Fruit fly (Drosophila melanogaster) whole organism, embryonic: ENCODE results near the gene CG10132.

Experiments used
- BtbVII ChIP-seq: fragments of 200-800 bp; sonication (Bioruptor generic); optimal IDR thresholded peaks from 3 replicates; lab custom pipeline; 2017; ENCODE audit warnings: missing biosample characterization, mild to moderate bottlenecking, missing genetic modification characterization
- Bteb2 ChIP-seq: fragments of 200-800 bp; sonication (Bioruptor generic); optimal IDR thresholded peaks from 2 replicates; lab custom pipeline; 2016; ENCODE audit warnings: missing biosample characterization, missing genetic modification characterization
- CG11398 ChIP-seq: fragments of 200-800 bp; sonication (Bioruptor generic); optimal IDR thresholded peaks from 2 replicates; lab custom pipeline; 2016; ENCODE audit warnings: missing biosample characterization, missing genetic modification characterization
- CG13624 ChIP-seq: fragments of 200-800 bp; sonication (Bioruptor generic); optimal IDR thresholded peaks from 2 replicates; lab custom pipeline; 2016; ENCODE audit warnings: missing biosample characterization, missing genetic modification characterization
- CG13894 ChIP-seq: fragments of 200-800 bp; sonication (Bioruptor generic); optimal IDR thresholded peaks from 3 replicates; lab custom pipeline; 2018; ENCODE audit warnings: missing biosample characterization, mild to moderate bottlenecking, missing genetic modification characterization, moderate library complexity
- CG1647 ChIP-seq: fragments of 200-800 bp; sonication (Bioruptor generic); optimal IDR thresholded peaks from 3 replicates; lab custom pipeline; 2016; ENCODE audit warnings: missing biosample characterization, missing genetic modification characterization
- CG16779 ChIP-seq: fragments of 200-800 bp; sonication (Bioruptor generic); IDR thresholded peaks from 2 replicates; pipeline ENCODE4 v1.3.6; 2022; ENCODE audit warnings: missing biosample characterization, missing genetic modification characterization
- CG2712 ChIP-seq: fragments of 200-800 bp; optimal IDR thresholded peaks from 3 replicates; lab custom pipeline; 2019; ENCODE audit warnings: missing biosample characterization, mild to moderate bottlenecking, missing genetic modification characterization, moderate library complexity
- CG30403 ChIP-seq: fragments of 200-800 bp; sonication (Bioruptor generic); optimal IDR thresholded peaks from 3 replicates; lab custom pipeline; 2016; ENCODE audit warnings: missing biosample characterization, missing genetic modification characterization
- CG32772 ChIP-seq: fragments of 200-800 bp; sonication (Bioruptor generic); IDR thresholded peaks from 2 replicates; pipeline ENCODE4 v1.3.6; 2022; ENCODE audit warnings: missing biosample characterization, missing genetic modification characterization
- CG3281 ChIP-seq: fragments of 200-800 bp; sonication (Bioruptor generic); optimal IDR thresholded peaks from 3 replicates; lab custom pipeline; 2017; ENCODE audit warnings: missing biosample characterization, mild to moderate bottlenecking, missing genetic modification characterization
- CG4617 ChIP-seq: fragments of 200-800 bp; sonication (Bioruptor generic); optimal IDR thresholded peaks from 3 replicates; lab custom pipeline; 2016; ENCODE audit warnings: missing biosample characterization, missing genetic modification characterization, borderline replicate concordance
- CG6791 ChIP-seq: fragments of 200-800 bp; sonication (Bioruptor generic); IDR thresholded peaks from 3 replicates; pipeline ENCODE4 v1.3.6; 2022; ENCODE audit warnings: missing biosample characterization, missing genetic modification characterization; ENCODE audit not compliant: partially characterized antibody
- CG7963 ChIP-seq: fragments of 200-800 bp; sonication (Bioruptor generic); IDR thresholded peaks from 3 replicates; pipeline ENCODE4 v1.3.6; 2022; ENCODE audit warnings: missing biosample characterization, missing genetic modification characterization; ENCODE audit not compliant: partially characterized antibody
- CG8290 ChIP-seq, 3 experiments: fragments of 200-800 bp; sonication (Bioruptor generic); optimal IDR thresholded peaks; 2 replicates each; lab custom pipeline; 2016 to 2019; ENCODE audit warnings: missing biosample characterization in 3 of 3, missing genetic modification characterization in 3 of 3, mild to moderate bottlenecking in 2 of 3, moderate library complexity in 1 of 3
- CG9609 ChIP-seq: fragments of 200-800 bp; sonication (Bioruptor generic); optimal IDR thresholded peaks from 3 replicates; lab custom pipeline; 2016; ENCODE audit warnings: missing biosample characterization, missing genetic modification characterization
- CG9727 ChIP-seq: fragments of 200-800 bp; sonication (Bioruptor generic); optimal IDR thresholded peaks from 3 replicates; lab custom pipeline; 2017; ENCODE audit warnings: missing biosample characterization, mild to moderate bottlenecking, missing genetic modification characterization
- Dad ChIP-seq: fragments of 200-800 bp; sonication (Bioruptor generic); optimal IDR thresholded peaks from 3 replicates; lab custom pipeline; 2016; ENCODE audit warnings: missing biosample characterization, missing genetic modification characterization
- Dek ChIP-seq: fragments of 200-800 bp; sonication (Bioruptor generic); optimal IDR thresholded peaks from 3 replicates; lab custom pipeline; 2019; ENCODE audit warnings: missing biosample characterization, mild to moderate bottlenecking, missing genetic modification characterization, moderate library complexity
- Dip3 ChIP-seq: fragments of 200-800 bp; sonication (Bioruptor generic); optimal IDR thresholded peaks from 3 replicates; lab custom pipeline; 2016; ENCODE audit warnings: missing biosample characterization, missing genetic modification characterization
- Dref ChIP-seq: fragments of 200-800 bp; sonication (Bioruptor generic); IDR thresholded peaks from 2 replicates; pipeline ENCODE4 v1.3.6; 2022; ENCODE audit warnings: missing biosample characterization, missing genetic modification characterization
- E2f1 ChIP-seq: fragments of 200-800 bp; sonication (Bioruptor generic); IDR thresholded peaks from 2 replicates; pipeline ENCODE4 v1.3.6; 2022; ENCODE audit warnings: missing biosample characterization, missing genetic modification characterization
- Hey ChIP-seq: fragments of 200-800 bp; sonication (Bioruptor generic); optimal IDR thresholded peaks from 3 replicates; lab custom pipeline; 2018; ENCODE audit warnings: missing biosample characterization, mild to moderate bottlenecking, missing genetic modification characterization
- HmgZ ChIP-seq: fragments of 200-800 bp; sonication (Bioruptor generic); optimal IDR thresholded peaks from 2 replicates; lab custom pipeline; 2018; ENCODE audit warnings: missing biosample characterization, mild to moderate bottlenecking, missing genetic modification characterization
- Hr3 ChIP-seq: fragments of 200-800 bp; sonication (Bioruptor generic); optimal IDR thresholded peaks from 3 replicates; lab custom pipeline; 2016; ENCODE audit warnings: missing biosample characterization, missing genetic modification characterization
- Lhr ChIP-seq: fragments of 200-800 bp; sonication (Bioruptor generic); optimal IDR thresholded peaks from 3 replicates; lab custom pipeline; 2017; ENCODE audit warnings: mild to moderate bottlenecking, missing biosample characterization, missing genetic modification reagents, missing genetic modification characterization
- MTF-1 ChIP-seq: fragments of 200-800 bp; sonication (Bioruptor generic); optimal IDR thresholded peaks from 2 replicates; lab custom pipeline; 2018; ENCODE audit warnings: missing biosample characterization, mild to moderate bottlenecking, missing genetic modification characterization, borderline replicate concordance
- Mad ChIP-seq: fragments of 200-800 bp; sonication (Bioruptor generic); optimal IDR thresholded peaks from 2 replicates; lab custom pipeline; 2016; ENCODE audit warnings: missing biosample characterization, missing genetic modification characterization
- Meics ChIP-seq: fragments of 200-800 bp; sonication (Bioruptor generic); optimal IDR thresholded peaks from 2 replicates; lab custom pipeline; 2017; ENCODE audit warnings: missing biosample characterization, mild to moderate bottlenecking, missing genetic modification characterization
- Sry-β ChIP-seq: fragments of 200-800 bp; sonication (Bioruptor generic); optimal IDR thresholded peaks from 2 replicates; lab custom pipeline; 2018; ENCODE audit warnings: missing biosample characterization, mild to moderate bottlenecking, missing genetic modification characterization, moderate library complexity
- Xbp1 ChIP-seq: fragments of 200-800 bp; sonication (Bioruptor generic); optimal IDR thresholded peaks from 3 replicates; lab custom pipeline; 2016; ENCODE audit warnings: missing biosample characterization, mild to moderate bottlenecking, missing genetic modification characterization
- Xrp1 ChIP-seq: fragments of 200-800 bp; sonication (Bioruptor generic); IDR thresholded peaks from 2 replicates; pipeline ENCODE4 v1.3.6; 2022; ENCODE audit warnings: missing biosample characterization, missing genetic modification characterization
- crp ChIP-seq, 2 experiments: fragments of 200-800 bp; sonication (Bioruptor generic); optimal IDR thresholded peaks; 2 replicates in 1 of 2; 3 replicates in 1 of 2; lab custom pipeline; 2017; ENCODE audit warnings: missing biosample characterization in 2 of 2, missing genetic modification characterization in 2 of 2, mild to moderate bottlenecking in 1 of 2, moderate library complexity in 1 of 2
- dan ChIP-seq: fragments of 200-800 bp; sonication (Bioruptor generic); IDR thresholded peaks from 2 replicates; pipeline ENCODE4 v1.3.6; 2022; ENCODE audit warnings: missing biosample characterization, missing genetic modification characterization
- dmrt11E ChIP-seq: fragments of 200-800 bp; sonication (Bioruptor generic); optimal IDR thresholded peaks from 3 replicates; lab custom pipeline; 2018; ENCODE audit warnings: missing biosample characterization, mild to moderate bottlenecking, missing genetic modification characterization, moderate library complexity
- dmrt99B ChIP-seq: fragments of 200-800 bp; sonication (Bioruptor generic); optimal IDR thresholded peaks from 2 replicates; lab custom pipeline; 2018; ENCODE audit warnings: missing biosample characterization, mild to moderate bottlenecking, missing genetic modification characterization, moderate library complexity
- fd96Cb ChIP-seq: fragments of 200-800 bp; sonication (Bioruptor generic); optimal IDR thresholded peaks from 2 replicates; lab custom pipeline; 2018; ENCODE audit warnings: missing biosample characterization, mild to moderate bottlenecking, missing genetic modification characterization, moderate library complexity
- gsb ChIP-seq: fragments of 200-800 bp; sonication (Bioruptor generic); IDR thresholded peaks from 2 replicates; pipeline ENCODE4 v1.3.6; 2022; ENCODE audit warnings: missing biosample characterization, missing genetic modification characterization
- hb ChIP-seq: fragments of 200-800 bp; sonication (Bioruptor generic); IDR thresholded peaks from 3 replicates; pipeline ENCODE4 v1.3.6; 2022; ENCODE audit warnings: missing biosample characterization, missing genetic modification characterization; ENCODE audit not compliant: partially characterized antibody
- kni ChIP-seq: fragments of 200-800 bp; sonication (Bioruptor generic); optimal IDR thresholded peaks from 3 replicates; lab custom pipeline; 2017; ENCODE audit warnings: mild to moderate bottlenecking, missing biosample characterization, missing genetic modification reagents, missing genetic modification characterization
- lab ChIP-seq: fragments of 200-800 bp; sonication (Bioruptor generic); optimal IDR thresholded peaks from 3 replicates; lab custom pipeline; 2017; ENCODE audit warnings: missing biosample characterization, missing genetic modification characterization, mild to moderate bottlenecking, moderate library complexity, missing genetic modification reagents
- pho ChIP-seq: fragments of 200-800 bp; sonication (Bioruptor generic); optimal IDR thresholded peaks from 2 replicates; lab custom pipeline; 2016; ENCODE audit warnings: missing biosample characterization, missing genetic modification characterization
- repo ChIP-seq: fragments of 200-800 bp; sonication (Bioruptor generic); optimal IDR thresholded peaks from 2 replicates; lab custom pipeline; 2016; ENCODE audit warnings: missing biosample characterization, missing genetic modification characterization
- slbo ChIP-seq: fragments of 200-800 bp; sonication (Bioruptor generic); IDR thresholded peaks from 2 replicates; pipeline ENCODE4 v1.3.6; 2022; ENCODE audit warnings: missing biosample characterization, missing genetic modification characterization
- sna ChIP-seq: fragments of 200-800 bp; sonication (Bioruptor generic); IDR thresholded peaks from 2 replicates; pipeline ENCODE4 v1.3.6; 2022; ENCODE audit warnings: missing biosample characterization, missing genetic modification characterization; ENCODE audit not compliant: partially characterized antibody
- sr ChIP-seq: fragments of 200-800 bp; sonication (Bioruptor generic); IDR thresholded peaks from 3 replicates; pipeline ENCODE4 v1.3.6; 2022; ENCODE audit warnings: missing biosample characterization, missing genetic modification characterization
- ssp ChIP-seq: fragments of 200-800 bp; sonication (Bioruptor generic); IDR thresholded peaks from 2 replicates; pipeline ENCODE4 v1.3.6; 2022; ENCODE audit warnings: missing biosample characterization, missing genetic modification characterization
- trem ChIP-seq: fragments of 200-800 bp; optimal IDR thresholded peaks from 3 replicates; lab custom pipeline; 2019; ENCODE audit warnings: missing biosample characterization, mild to moderate bottlenecking, missing genetic modification characterization, moderate library complexity
- vfl ChIP-seq: fragments of 200-800 bp; sonication (Bioruptor generic); optimal IDR thresholded peaks from 2 replicates; lab custom pipeline; 2016; ENCODE audit warnings: missing biosample characterization, missing genetic modification characterization

CG10132 gene

dm6 chr2L:19508361-19508918 lies 10.2 kb upstream of the CG10132 start, which contains the start of gene cyst (continued):
- TF ChIP-seq dmrt11E (tag; lab: Kevin White, UChicago) (no peak), Hr3 (GFP tag; lab: Kevin White, UChicago) (no peak), CG3281 (peak; percentile 31), CG11398 (no peak), sna (GFP tag; lab: Robert Waterston, UW) (peak; percentile 95), vfl (GFP tag; lab: Kevin White, UChicago) (peak; percentile 44), Mad (GFP tag; lab: Kevin White, UChicago) (peak; percentile 14), CG16779 (no peak), Meics (no peak), hb (GFP tag; lab: Robert Waterston, UW) (peak; percentile 94), Dref (GFP tag; lab: Robert Waterston, UW) (peak; percentile 69), CG13624 (GFP tag; lab: Kevin White, UChicago) (peak; percentile 69), Bteb2 (peak; percentile 2), E2f1 (GFP tag; lab: Robert Waterston, UW) (no peak), CG6791 (peak; percentile 97), BtbVII (no peak), CG13894 (tag; lab: Kevin White, UChicago) (no peak), sr (GFP tag; lab: Robert Waterston, UW) (peak; percentile 60; the same call in 1 of the 3 replicates), Sry-β (GFP tag; lab: Kevin White, UChicago) (peak; percentile 2), lab (peak; percentile 54), crp (GFP tag; optimal IDR thresholded peaks at IDR 0.05; lab: Kevin White, UChicago) (peak in 1 of 2 experiments; percentile 55), CG1647 (GFP tag; lab: Kevin White, UChicago) (peak; percentile 46), CG30403 (GFP tag; lab: Kevin White, UChicago) (peak; percentile 43), fd96Cb (tag; lab: Kevin White, UChicago) (no peak), Dek (tag; lab: Kevin White, UChicago) (no peak), repo (GFP tag; lab: Kevin White, UChicago) (peak; percentile 44), CG7963 (GFP tag; lab: Robert Waterston, UW) (peak; percentile 95), dmrt99B (tag; lab: Kevin White, UChicago) (no peak), CG9609 (GFP tag; lab: Kevin White, UChicago) (peak; percentile 37), pho (GFP tag; lab: Kevin White, UChicago) (peak; percentile 43), trem (tag; lab: Kevin White, UChicago) (peak; percentile 72), Xbp1 (GFP tag; lab: Kevin White, UChicago) (peak; percentile 38), kni (GFP tag; lab: Kevin White, UChicago) (no peak), Dip3 (GFP tag; lab: Kevin White, UChicago) (peak; percentile 39), Dad (GFP tag; lab: Kevin White, UChicago) (peak; percentile 66), Lhr (peak; percentile 80), CG32772 (GFP tag; lab: Robert Waterston, UW) (no peak), CG9727 (GFP tag; lab: Kevin White, UChicago) (peak; percentile 12), CG4617 (GFP tag; lab: Kevin White, UChicago) (peak; percentile 91), MTF-1 (GFP tag; lab: Kevin White, UChicago) (no peak), dan (GFP tag; lab: Robert Waterston, UW) (no peak), HmgZ (tag; lab: Kevin White, UChicago) (peak; percentile 76), Hey (tag; lab: Kevin White, UChicago) (no peak), gsb (GFP tag; lab: Robert Waterston, UW) (no peak), CG8290 (GFP tag; optimal IDR thresholded peaks at IDR 0.05; lab: Kevin White, UChicago) (no peak), CG8290 (tag; optimal IDR thresholded peaks at IDR 0.05; lab: Kevin White, UChicago) (no peak), Xrp1 (GFP tag; lab: Robert Waterston, UW) (no peak), CG2712 (tag; lab: Kevin White, UChicago) (no peak), slbo (peak; percentile 55; the same call in 1 of the 2 replicates), ssp (GFP tag; lab: Robert Waterston, UW) (0 out of 2 replicates have a peak, but pooled peaks have one; percentile 21)
